Fruit fly (Drosophila melanogaster) whole organism, embryonic: ENCODE measurements around the gene CG46434.
A peak's percentile ranks its signal among the peaks of the same experiment; 100 is the strongest.

Experiments used
- Aef1 ChIP-seq: fragments of 200-800 bp; sonication (Bioruptor generic); IDR thresholded peaks from 3 replicates; pipeline ENCODE4 v1.3.6; 2022; ENCODE audit warnings: missing biosample characterization, missing genetic modification characterization
- Atf3 ChIP-seq: fragments of 200-800 bp; sonication (Bioruptor generic); optimal IDR thresholded peaks from 3 replicates; lab custom pipeline; 2016; ENCODE audit warnings: missing biosample characterization, missing genetic modification characterization
- Awh ChIP-seq: fragments of 200-800 bp; sonication (Bioruptor generic); IDR thresholded peaks from 2 replicates; pipeline ENCODE4, ENCODE4 v1.3.6; 2022; ENCODE audit warnings: missing biosample characterization, missing genetic modification characterization
- Bgb ChIP-seq: fragments of 200-800 bp; sonication (Bioruptor generic); IDR thresholded peaks from 2 replicates; pipeline ENCODE4 v1.3.6; 2022; ENCODE audit warnings: missing biosample characterization, missing genetic modification characterization; ENCODE audit not compliant: partially characterized antibody
- BtbVII ChIP-seq: fragments of 200-800 bp; sonication (Bioruptor generic); optimal IDR thresholded peaks from 3 replicates; lab custom pipeline; 2017; ENCODE audit warnings: missing biosample characterization, mild to moderate bottlenecking, missing genetic modification characterization
- CG1024 ChIP-seq: fragments of 200-800 bp; sonication (Bioruptor generic); IDR thresholded peaks from 2 replicates; pipeline ENCODE4 v1.3.6; 2022; ENCODE audit warnings: missing biosample characterization, missing genetic modification characterization
- CG10274 ChIP-seq: fragments of 200-800 bp; sonication (Bioruptor generic); optimal IDR thresholded peaks from 3 replicates; lab custom pipeline; 2017; ENCODE audit warnings: missing biosample characterization, mild to moderate bottlenecking, missing genetic modification characterization
- CG10654 ChIP-seq: fragments of 200-800 bp; sonication (Bioruptor generic); optimal IDR thresholded peaks from 2 replicates; lab custom pipeline; 2016; ENCODE audit warnings: missing biosample characterization, missing genetic modification characterization
- CG12744 ChIP-seq: fragments of 200-800 bp; sonication (Bioruptor generic); optimal IDR thresholded peaks from 2 replicates; lab custom pipeline; 2016; ENCODE audit warnings: missing biosample characterization, missing genetic modification characterization
- CG1529 ChIP-seq: fragments of 200-800 bp; sonication (Bioruptor generic); optimal IDR thresholded peaks from 3 replicates; lab custom pipeline; 2018; ENCODE audit warnings: missing biosample characterization, missing genetic modification characterization
- CG17361 ChIP-seq: fragments of 200-800 bp; sonication (Bioruptor generic); IDR thresholded peaks from 3 replicates; pipeline ENCODE4 v1.3.6; 2022; ENCODE audit warnings: missing biosample characterization, missing genetic modification characterization
- CG17829 ChIP-seq: fragments of 200-800 bp; optimal IDR thresholded peaks from 2 replicates; lab custom pipeline; 2019; ENCODE audit warnings: missing biosample characterization, mild to moderate bottlenecking, missing genetic modification characterization, moderate library complexity
- CG2120 ChIP-seq: fragments of 200-800 bp; sonication (Bioruptor generic); optimal IDR thresholded peaks from 3 replicates; lab custom pipeline; 2016; ENCODE audit warnings: missing biosample characterization, missing genetic modification characterization
- CG31441 ChIP-seq: fragments of 200-800 bp; sonication (Bioruptor generic); IDR thresholded peaks from 2 replicates; pipeline ENCODE4 v1.3.6; 2022; ENCODE audit warnings: missing biosample characterization, missing genetic modification characterization
- CG42726 ChIP-seq: fragments of 200-800 bp; sonication (Bioruptor generic); IDR thresholded peaks from 2 replicates; pipeline ENCODE4 v1.3.6; 2022; ENCODE audit warnings: missing biosample characterization, missing genetic modification characterization; ENCODE audit not compliant: partially characterized antibody
- CG4282 ChIP-seq: fragments of 200-800 bp; sonication (Bioruptor generic); optimal IDR thresholded peaks from 2 replicates; lab custom pipeline; 2016; ENCODE audit warnings: missing biosample characterization, missing genetic modification characterization
- CG6272 ChIP-seq: fragments of 200-800 bp; sonication (Bioruptor generic); IDR thresholded peaks from 2 replicates; pipeline ENCODE4 v1.3.6; 2022; ENCODE audit warnings: missing biosample characterization, missing genetic modification characterization
- CG6689 ChIP-seq: fragments of 200-800 bp; sonication (Bioruptor generic); IDR thresholded peaks from 2 replicates; pipeline ENCODE4 v1.3.6; 2022; ENCODE audit warnings: missing biosample characterization, missing genetic modification characterization
- CG6813 ChIP-seq: fragments of 200-800 bp; sonication (Bioruptor generic); optimal IDR thresholded peaks from 2 replicates; lab custom pipeline; 2017; ENCODE audit warnings: missing biosample characterization, missing genetic modification characterization, mild to moderate bottlenecking, moderate library complexity, missing genetic modification reagents
- CG7556 ChIP-seq: fragments of 200-800 bp; sonication (Bioruptor generic); optimal IDR thresholded peaks from 2 replicates; lab custom pipeline; 2017; ENCODE audit warnings: missing biosample characterization, mild to moderate bottlenecking, missing genetic modification characterization
- CG9727 ChIP-seq: fragments of 200-800 bp; sonication (Bioruptor generic); optimal IDR thresholded peaks from 3 replicates; lab custom pipeline; 2017; ENCODE audit warnings: missing biosample characterization, mild to moderate bottlenecking, missing genetic modification characterization
- CkIIα-i1 ChIP-seq: fragments of 200-800 bp; sonication (Bioruptor generic); IDR thresholded peaks from 2 replicates; pipeline ENCODE4 v1.3.6; 2022; ENCODE audit warnings: missing biosample characterization, missing genetic modification characterization
- D19B ChIP-seq: fragments of 200-800 bp; sonication (Bioruptor generic); optimal IDR thresholded peaks from 2 replicates; lab custom pipeline; 2017; ENCODE audit warnings: missing biosample characterization, mild to moderate bottlenecking, missing genetic modification characterization
- Dfd ChIP-seq, 2 experiments: fragments of >200 bp; optimal IDR thresholded peaks; 2 replicates each; lab custom pipeline; 2017; ENCODE audit warnings: missing biosample characterization in 2 of 2, missing genetic modification characterization in 2 of 2
- Dll ChIP-seq: fragments of 200-800 bp; sonication (Bioruptor generic); IDR thresholded peaks from 4 replicates; pipeline ENCODE4 v1.3.6; 2022; ENCODE audit warnings: missing biosample characterization, missing genetic modification characterization; ENCODE audit not compliant: partially characterized antibody
- Dref ChIP-seq: fragments of 200-800 bp; sonication (Bioruptor generic); IDR thresholded peaks from 2 replicates; pipeline ENCODE4 v1.3.6; 2022; ENCODE audit warnings: missing biosample characterization, missing genetic modification characterization
- HLH4C ChIP-seq: fragments of 200-800 bp; sonication (Bioruptor generic); IDR thresholded peaks from 3 replicates; pipeline ENCODE4 v1.3.6; 2022; ENCODE audit warnings: missing biosample characterization, missing genetic modification characterization; ENCODE audit not compliant: partially characterized antibody
- Nf-YB ChIP-seq: fragments of 200-800 bp; sonication (Bioruptor generic); optimal IDR thresholded peaks from 3 replicates; lab custom pipeline; 2019; ENCODE audit warnings: missing biosample characterization, mild to moderate bottlenecking, missing genetic modification characterization, moderate library complexity
- Oli ChIP-seq: fragments of 200-800 bp; sonication (Bioruptor generic); optimal IDR thresholded peaks from 2 replicates; lab custom pipeline; 2018; ENCODE audit warnings: missing biosample characterization, mild to moderate bottlenecking, missing genetic modification characterization, moderate library complexity
- Spps ChIP-seq: fragments of 200-800 bp; sonication (Bioruptor generic); optimal IDR thresholded peaks from 2 replicates; lab custom pipeline; 2018; ENCODE audit warnings: missing biosample characterization, mild to moderate bottlenecking, missing genetic modification characterization
- Usf ChIP-seq: fragments of 200-800 bp; sonication (Bioruptor generic); optimal IDR thresholded peaks from 2 replicates; lab custom pipeline; 2017; ENCODE audit warnings: missing genotype, missing biosample characterization, missing genetic modification characterization
- ab ChIP-seq: fragments of 200-800 bp; sonication (Bioruptor generic); optimal IDR thresholded peaks from 2 replicates; lab custom pipeline; 2016; ENCODE audit warnings: missing biosample characterization, missing genetic modification characterization
- chinmo ChIP-seq: fragments of 200-800 bp; sonication (Bioruptor generic); IDR thresholded peaks from 4 replicates; pipeline ENCODE4 v1.3.6; 2022; ENCODE audit warnings: missing biosample characterization, missing genetic modification characterization; ENCODE audit not compliant: partially characterized antibody
- ems ChIP-seq: fragments of 200-800 bp; sonication (Bioruptor generic); optimal IDR thresholded peaks from 3 replicates; lab custom pipeline; 2016; ENCODE audit warnings: missing biosample characterization, missing genetic modification characterization
- fd3F ChIP-seq: fragments of 200-800 bp; sonication (Bioruptor generic); optimal IDR thresholded peaks from 2 replicates; lab custom pipeline; 2018; ENCODE audit warnings: missing biosample characterization, mild to moderate bottlenecking, missing genetic modification characterization, moderate library complexity
- gcm ChIP-seq: fragments of 200-800 bp; sonication (Bioruptor generic); optimal IDR thresholded peaks from 2 replicates; lab custom pipeline; 2019; ENCODE audit warnings: missing biosample characterization, mild to moderate bottlenecking, missing genetic modification characterization, moderate library complexity
- ham ChIP-seq: fragments of 200-800 bp; sonication (Bioruptor generic); IDR thresholded peaks from 2 replicates; pipeline ENCODE4 v1.3.6; 2022; ENCODE audit warnings: missing biosample characterization, missing genetic modification characterization
- hkb ChIP-seq, 2 experiments: fragments of 200-800 bp in 1 of 2; fragments of >200 bp in 1 of 2; sonication (Bioruptor generic) in 1 of 2; IDR thresholded peaks in 1 of 2; optimal IDR thresholded peaks in 1 of 2; 2 replicates each; pipeline versions ENCODE4 v1.3.6 to Lab custom; 2017 to 2022; ENCODE audit warnings: missing biosample characterization in 1 of 2, missing genetic modification characterization in 1 of 2
- kah ChIP-seq: fragments of 200-800 bp; sonication (Bioruptor generic); optimal IDR thresholded peaks from 2 replicates; lab custom pipeline; 2018; ENCODE audit warnings: missing biosample characterization, mild to moderate bottlenecking, missing genetic modification characterization
- lbe ChIP-seq: fragments of 200-800 bp; sonication (Bioruptor generic); optimal IDR thresholded peaks from 2 replicates; lab custom pipeline; 2016; ENCODE audit warnings: missing biosample characterization, mild to moderate bottlenecking, missing genetic modification characterization
- maf-S ChIP-seq: fragments of 200-800 bp; sonication (Bioruptor generic); optimal IDR thresholded peaks from 2 replicates; lab custom pipeline; 2016; ENCODE audit warnings: missing biosample characterization, missing genetic modification characterization
- org-1 ChIP-seq: fragments of 200-800 bp; sonication (Bioruptor generic); optimal IDR thresholded peaks from 2 replicates; lab custom pipeline; 2017; ENCODE audit warnings: missing biosample characterization, missing genetic modification characterization
- pb ChIP-seq: fragments of 200-800 bp; sonication (Bioruptor generic); optimal IDR thresholded peaks from 3 replicates; lab custom pipeline; 2016; ENCODE audit warnings: missing biosample characterization, missing genetic modification characterization
- prd ChIP-seq, 3 experiments: fragments of >200 bp in 2 of 3; fragments of 200-800 bp in 1 of 3; sonication (Bioruptor generic) in 1 of 3; optimal IDR thresholded peaks in 2 of 3; IDR thresholded peaks in 1 of 3; 2 replicates in 2 of 3; 3 replicates in 1 of 3; pipeline versions ENCODE4 v1.3.6 to Lab custom; 2017 to 2022; ENCODE audit warnings: missing biosample characterization in 1 of 3, missing genetic modification characterization in 1 of 3
- schlank ChIP-seq: fragments of 200-800 bp; sonication (Bioruptor generic); optimal IDR thresholded peaks from 2 replicates; lab custom pipeline; 2018; ENCODE audit warnings: missing biosample characterization, mild to moderate bottlenecking, missing genetic modification characterization
- shn ChIP-seq: fragments of 200-800 bp; sonication (Bioruptor generic); optimal IDR thresholded peaks from 3 replicates; lab custom pipeline; 2016; ENCODE audit warnings: missing biosample characterization, missing genetic modification characterization
- slp2 ChIP-seq: fragments of 200-800 bp; sonication (Bioruptor generic); optimal IDR thresholded peaks from 2 replicates; lab custom pipeline; 2016; ENCODE audit warnings: missing biosample characterization, missing genetic modification characterization
- ttk ChIP-seq: fragments of 200-800 bp; sonication (Bioruptor generic); IDR thresholded peaks from 2 replicates; pipeline ENCODE4 v2.1.2; 2022; ENCODE audit warnings: missing biosample characterization, missing genetic modification characterization
- vfl ChIP-seq: fragments of 200-800 bp; sonication (Bioruptor generic); optimal IDR thresholded peaks from 2 replicates; lab custom pipeline; 2016; ENCODE audit warnings: missing biosample characterization, missing genetic modification characterization
- vvl ChIP-seq: fragments of 200-800 bp; sonication (Bioruptor generic); IDR thresholded peaks from 2 replicates; pipeline ENCODE4 v1.3.6; 2022; ENCODE audit warnings: missing biosample characterization, missing genetic modification characterization

Gene CG46434

DNA sequence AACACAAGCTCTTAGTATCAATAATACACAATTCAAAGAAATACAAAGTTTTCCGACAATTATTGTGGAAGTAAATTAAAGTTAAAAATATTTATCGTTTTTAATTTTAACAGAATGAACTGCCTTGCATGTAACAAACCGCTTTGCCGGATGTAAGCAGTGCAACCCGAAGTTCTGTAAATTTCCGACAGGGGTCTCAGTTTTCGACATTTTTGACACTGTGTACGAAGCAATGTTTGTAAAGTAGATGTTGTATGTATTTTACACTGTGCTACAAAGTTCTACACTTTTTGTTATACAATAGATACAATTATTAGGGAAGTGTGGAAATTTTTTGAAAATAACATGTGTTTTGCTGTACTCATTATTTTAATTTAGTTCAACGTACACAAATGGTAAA, 27.5 kb downstream of the CG46434 start (continued):
- TF ChIP-seq gcm (no peak), lbe (no peak), maf-S (peak; percentile 92), Atf3 (GFP tag; lab: Kevin White, UChicago) (peak; percentile 79), HLH4C (GFP tag; lab: Robert Waterston, UW) (peak; percentile 45; the same call in 1 of the 3 replicates), CG7556 (GFP tag; lab: Kevin White, UChicago) (no peak), Oli (tag; lab: Kevin White, UChicago) (peak; percentile 49), chinmo (GFP tag; lab: Robert Waterston, UW) (no peak), CG9727 (GFP tag; lab: Kevin White, UChicago) (peak; percentile 88), CG6689 (GFP tag; lab: Robert Waterston, UW) (peak; percentile 78), Dfd (GFP tag; optimal IDR thresholded peaks at IDR 0.05; lab: Kevin White, UChicago) (peak in 1 of 2 experiments; percentile 17), CG17361 (peak; percentile 86), Usf (GFP tag; lab: Kevin White, UChicago) (peak; percentile 70), Nf-YB (GFP tag; lab: Kevin White, UChicago) (no peak), ham (peak; percentile 92), CG10654 (peak; percentile 97), CG17829 (tag; lab: Kevin White, UChicago) (peak; percentile 82), CG10274 (peak; percentile 83), CG6272 (GFP tag; lab: Robert Waterston, UW) (peak; percentile 86), CG42726 (GFP tag; lab: Robert Waterston, UW) (peak; percentile 75; the same call in 1 of the 2 replicates), Dll (GFP tag; lab: Robert Waterston, UW) (no peak), Spps (tag; lab: Kevin White, UChicago) (peak; percentile 19), CG1529 (GFP tag; lab: Kevin White, UChicago) (peak; percentile 48), CG2120 (GFP tag; lab: Kevin White, UChicago) (peak; percentile 72), schlank (peak; percentile 81), ab (peak; percentile 59), CkIIα-i1 (GFP tag; lab: Robert Waterston, UW) (0 out of 2 replicates have a peak, but pooled peaks have one; percentile 50), CG4282 (GFP tag; lab: Kevin White, UChicago) (peak; percentile 65), BtbVII (GFP tag; lab: Kevin White, UChicago) (peak; percentile 74), fd3F (GFP tag; lab: Kevin White, UChicago) (peak; percentile 79), Bgb (peak; percentile 82), D19B (GFP tag; lab: Kevin White, UChicago) (peak; percentile 81), ttk (peak; percentile 96), vfl (GFP tag; lab: Kevin White, UChicago) (peak; percentile 84), pb (peak; percentile 95), hkb (optimal IDR thresholded peaks at IDR 0.05; lab: Kevin White, UChicago) (no peak), hkb (GFP tag; IDR thresholded peaks at IDR 0.05; lab: Robert Waterston, UW) (no peak; the same call in 1 of the 2 replicates), CG31441 (GFP tag; lab: Robert Waterston, UW) (peak; percentile 78), CG12744 (GFP tag; lab: Kevin White, UChicago) (peak; percentile 83), vvl (peak; percentile 96), Awh (GFP tag; lab: Robert Waterston, UW) (peak; percentile 88), Aef1 (GFP tag; lab: Robert Waterston, UW) (peak; percentile 90), slp2 (GFP tag; lab: Kevin White, UChicago) (peak; percentile 89), prd (optimal IDR thresholded peaks at IDR 0.05; lab: Kevin White, UChicago) (no peak), prd (GFP tag; IDR thresholded peaks at IDR 0.05; lab: Robert Waterston, UW) (peak; percentile 89), CG6813 (GFP tag; lab: Kevin White, UChicago) (peak; percentile 76), CG1024 (GFP tag; lab: Robert Waterston, UW) (peak; percentile 89), kah (GFP tag; lab: Kevin White, UChicago) (no peak), shn (GFP tag; lab: Kevin White, UChicago) (peak; percentile 86), Dref (GFP tag; lab: Robert Waterston, UW) (peak; percentile 48), ems (GFP tag; lab: Kevin White, UChicago) (peak; percentile 89), org-1 (peak; percentile 76)
